Fruit fly (Drosophila melanogaster): Measurements from ENCODE around the gene Qsox3.

Gene Qsox3

DNA sequence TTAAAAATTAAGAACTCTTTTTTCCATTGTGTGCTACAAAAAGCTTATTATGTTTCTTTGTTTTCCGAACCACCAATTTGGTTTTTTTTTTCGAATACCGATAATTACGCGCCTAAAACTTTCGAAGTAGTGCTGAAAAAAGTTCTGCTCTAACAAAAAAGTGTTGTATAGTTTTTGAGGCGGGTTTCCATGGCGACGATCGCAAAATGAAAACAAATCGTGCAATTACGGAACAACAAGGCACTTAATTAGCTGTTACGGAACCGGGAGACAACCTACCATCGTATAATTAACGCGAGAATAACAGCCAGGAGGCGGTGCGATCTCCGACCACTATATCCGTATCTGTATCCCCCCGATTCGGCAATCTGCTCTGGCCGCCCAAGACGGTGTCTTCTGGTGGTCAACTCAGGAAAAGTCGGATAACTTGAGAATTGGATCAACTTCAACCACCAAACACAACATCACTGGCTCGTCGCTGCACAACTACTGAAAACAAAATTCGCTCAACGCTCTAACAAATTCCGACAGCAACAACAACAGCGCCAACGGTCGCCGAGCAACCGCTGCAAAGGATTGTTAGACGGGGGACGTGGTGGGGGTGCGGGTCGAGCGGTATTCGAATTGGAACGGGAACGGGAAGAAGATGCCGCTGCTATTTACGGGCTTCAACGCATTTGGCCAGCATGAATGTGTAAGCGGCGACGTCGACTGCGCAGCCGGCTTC is 24.6 kb upstream of the Qsox3 start, which contains the start of the genes CG6678 and dnd:
TSS of gene CG6678 (plus strand) at position 169 of the 727 bp plus-strand sequence.
TSS of gene dnd (minus strand) at position 495 of the 727 bp plus-strand sequence.
- TF ChIP-seq ey (GFP tag; optimal IDR thresholded peaks at IDR 0.05), result no peak
- peak; percentile 80 for TF ChIP-seq Vsx2 (GFP tag; optimal IDR thresholded peaks at IDR 0.05; ENCODE audit: partially characterized antibody)
- peak; percentile 24 for TF ChIP-seq Hnf4 (GFP tag; optimal IDR thresholded peaks at IDR 0.05)

DNA sequence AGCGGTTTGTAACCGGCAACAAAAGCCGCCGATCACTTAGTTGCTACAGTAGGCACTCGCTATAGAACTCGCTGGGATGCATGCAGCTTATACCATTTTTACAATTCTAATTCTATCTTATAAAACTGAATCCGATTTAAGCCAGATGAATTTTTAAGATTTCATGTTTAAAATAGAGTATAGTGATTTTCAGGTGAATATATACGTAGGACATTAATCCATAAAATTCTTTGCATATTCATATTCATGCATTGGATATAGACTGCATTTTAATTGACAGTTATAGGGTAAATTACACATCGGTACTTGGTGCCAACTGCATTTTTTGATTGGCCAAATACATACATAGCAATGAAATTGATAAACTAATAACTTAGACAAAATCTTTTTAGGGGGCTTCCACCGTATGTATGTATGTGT is 24.0 kb upstream of the Qsox3 start:
- TF ChIP-seq ey (GFP tag; optimal IDR thresholded peaks at IDR 0.05) (peak; percentile 33), rgr (GFP tag; optimal IDR thresholded peaks at IDR 0.05) (peak; percentile 16), Hnf4 (GFP tag; optimal IDR thresholded peaks at IDR 0.05) (peak; percentile 19), Myc (optimal IDR thresholded peaks at IDR 0.05) (no peak), woc (GFP tag; optimal IDR thresholded peaks at IDR 0.05) (peak; percentile 40), foxo (GFP tag; optimal IDR thresholded peaks at IDR 0.05) (peak in 1 of 2 experiments; percentile 53), sv (GFP tag; optimal IDR thresholded peaks at IDR 0.05) (no peak), fru (GFP tag; optimal IDR thresholded peaks at IDR 0.05) (peak; percentile 56), HLH106 (tag; optimal IDR thresholded peaks at IDR 0.05) (peak; percentile 37)

dm6 chr3R:21888696-21889602 is 22.7 kb upstream of the Qsox3 start, which contains the start of gene CG43844:
Gene CG43844, plus strand, starts transcription at chr3R:21889539.
- TF ChIP-seq Myc (optimal IDR thresholded peaks at IDR 0.05) (peak; percentile 30), fru (GFP tag; optimal IDR thresholded peaks at IDR 0.05) (peak; percentile 45), foxo (GFP tag; optimal IDR thresholded peaks at IDR 0.05) (peak in 1 of 2 experiments; percentile 35), rgr (GFP tag; optimal IDR thresholded peaks at IDR 0.05) (no peak), ey (GFP tag; optimal IDR thresholded peaks at IDR 0.05) (peak; percentile 6), h (GFP tag; optimal IDR thresholded peaks at IDR 0.05) (peak; percentile 0)

DNA sequence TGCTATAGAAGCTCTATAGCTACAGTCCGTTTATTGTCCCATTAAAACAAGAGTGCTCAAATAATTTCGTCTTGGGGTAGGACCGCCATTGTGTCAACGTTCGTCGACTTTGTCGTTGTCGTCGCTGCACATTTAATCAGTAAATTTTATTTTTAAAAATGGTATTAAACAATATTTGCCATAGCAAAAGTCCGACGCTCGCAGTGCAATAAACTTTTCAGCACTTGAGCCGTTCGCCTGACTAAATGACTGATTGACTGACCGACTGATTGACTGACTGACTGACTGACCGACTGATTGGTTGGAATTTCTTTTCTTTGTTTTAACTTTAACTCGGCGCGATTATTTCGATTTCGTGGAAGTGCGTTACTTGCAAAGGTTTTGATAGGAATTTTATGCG is 21.7 kb upstream of the Qsox3 start:
- TF ChIP-seq CG32264 (GFP tag; optimal IDR thresholded peaks at IDR 0.05) (no peak), h (GFP tag; optimal IDR thresholded peaks at IDR 0.05) (peak; percentile 23), fru (GFP tag; optimal IDR thresholded peaks at IDR 0.05) (peak; percentile 10), Rel (GFP tag; optimal IDR thresholded peaks at IDR 0.05) (no peak), Rel (tag; optimal IDR thresholded peaks at IDR 0.05) (peak; percentile 30), jim (GFP tag; optimal IDR thresholded peaks at IDR 0.05) (no peak), Abd-B (GFP tag; optimal IDR thresholded peaks at IDR 0.05) (no peak), sv (GFP tag; optimal IDR thresholded peaks at IDR 0.05) (no peak), OdsH (GFP tag; optimal IDR thresholded peaks at IDR 0.05) (no peak), Myc (optimal IDR thresholded peaks at IDR 0.05) (no peak), CrebA (GFP tag; optimal IDR thresholded peaks at IDR 0.05; ENCODE audit: borderline replicate concordance) (no peak), dmrt93B (GFP tag; optimal IDR thresholded peaks at IDR 0.05) (no peak)

DNA sequence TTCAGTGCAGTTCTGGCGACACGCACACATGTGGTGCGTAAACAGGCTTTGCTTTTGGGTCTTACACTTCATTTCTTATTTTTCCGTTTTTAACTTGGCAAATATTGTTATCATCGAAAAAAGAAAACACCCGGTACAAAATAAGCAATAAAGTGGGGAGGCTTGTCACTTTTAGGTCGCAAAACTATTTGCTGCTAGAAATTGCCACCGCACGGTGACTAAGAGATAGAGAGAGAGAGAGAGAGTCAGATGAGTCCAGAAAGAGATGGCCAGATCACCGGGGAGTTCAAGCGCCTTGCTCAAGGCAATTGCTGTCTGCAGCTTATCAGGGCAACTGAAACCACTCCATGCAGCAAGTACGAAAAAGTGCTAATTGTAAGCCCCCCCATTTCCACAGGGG is 20.9 kb upstream of the Qsox3 start:
- no peak for TF ChIP-seq Sp1 (GFP tag; optimal IDR thresholded peaks at IDR 0.05)
- TF ChIP-seq Jra (GFP tag; optimal IDR thresholded peaks at IDR 0.05), result no peak
- no peak for TF ChIP-seq Abd-B (GFP tag; optimal IDR thresholded peaks at IDR 0.05)
- TF ChIP-seq CrebA (GFP tag; optimal IDR thresholded peaks at IDR 0.05; ENCODE audit: borderline replicate concordance), result no peak
- TF ChIP-seq Rel (GFP tag; optimal IDR thresholded peaks at IDR 0.05), result no peak
- TF ChIP-seq Rel (tag; optimal IDR thresholded peaks at IDR 0.05), result peak; percentile 5
- no peak for TF ChIP-seq N (GFP tag; optimal IDR thresholded peaks at IDR 0.05)

DNA sequence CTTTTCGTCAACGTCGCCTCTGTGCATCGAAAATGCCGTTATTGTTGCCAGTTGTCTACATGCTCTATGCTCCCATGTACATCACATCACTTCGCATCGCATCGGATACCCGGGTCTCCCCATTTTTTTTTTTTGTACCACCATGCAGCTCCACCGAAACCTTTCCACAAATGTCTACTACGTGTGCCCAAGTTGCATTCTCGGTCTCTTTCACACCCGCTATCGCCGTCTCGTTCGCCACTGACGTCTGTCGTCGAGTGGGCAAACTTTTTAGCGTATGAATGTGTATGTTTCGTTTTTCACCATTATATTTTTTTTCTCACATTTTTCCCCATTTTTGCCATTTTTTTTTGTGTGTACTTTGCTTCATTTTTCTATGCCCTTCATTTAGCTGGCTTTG is 19.2 kb upstream of the Qsox3 start:
- TF ChIP-seq Sp1 (GFP tag; optimal IDR thresholded peaks at IDR 0.05) (peak; percentile 19), usp (GFP tag; optimal IDR thresholded peaks at IDR 0.05) (no peak), fru (GFP tag; optimal IDR thresholded peaks at IDR 0.05) (no peak), dsf (GFP tag; optimal IDR thresholded peaks at IDR 0.05; ENCODE audit: borderline replicate concordance) (no peak)

DNA sequence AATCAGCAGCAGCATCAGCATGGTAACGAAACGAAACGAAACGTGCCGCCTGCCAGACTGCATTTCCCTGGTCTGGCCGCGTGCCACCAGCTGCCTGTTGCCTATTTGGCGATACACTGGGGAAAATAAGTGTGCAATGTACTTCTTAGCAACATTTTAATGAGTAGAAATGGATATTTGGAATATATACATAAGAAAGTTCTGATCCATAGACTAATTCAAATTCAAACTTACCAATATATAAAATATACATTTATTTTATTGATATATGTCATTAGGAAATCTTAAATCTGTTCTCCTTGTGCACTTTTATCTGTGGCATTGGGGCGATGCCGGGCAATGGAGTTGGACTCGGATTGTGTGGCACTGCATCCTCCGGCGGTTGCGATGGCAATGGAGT is 17.7 kb upstream of the Qsox3 start:
- TF ChIP-seq rgr (GFP tag; optimal IDR thresholded peaks at IDR 0.05) (no peak), br (GFP tag; optimal IDR thresholded peaks at IDR 0.05) (no peak), brk (GFP tag; optimal IDR thresholded peaks at IDR 0.05) (no peak), CG32264 (GFP tag; optimal IDR thresholded peaks at IDR 0.05) (no peak), CG9705 (GFP tag; optimal IDR thresholded peaks at IDR 0.05) (no peak), tai (GFP tag; optimal IDR thresholded peaks at IDR 0.05) (no peak), jim (GFP tag; optimal IDR thresholded peaks at IDR 0.05) (no peak), ey (GFP tag; optimal IDR thresholded peaks at IDR 0.05) (no peak), CrebA (GFP tag; optimal IDR thresholded peaks at IDR 0.05; ENCODE audit: borderline replicate concordance) (no peak), woc (GFP tag; optimal IDR thresholded peaks at IDR 0.05) (no peak), dl (GFP tag; optimal IDR thresholded peaks at IDR 0.05; ENCODE audit: insufficient read depth in 1 of 2, partially characterized antibody in 2 of 2) (no peak), Hr78 (GFP tag; optimal IDR thresholded peaks at IDR 0.05) (no peak), HLH106 (tag; optimal IDR thresholded peaks at IDR 0.05) (peak; percentile 26), h (GFP tag; optimal IDR thresholded peaks at IDR 0.05) (peak; percentile 12), GATAd (GFP tag; optimal IDR thresholded peaks at IDR 0.05) (no peak), dsf (GFP tag; optimal IDR thresholded peaks at IDR 0.05; ENCODE audit: borderline replicate concordance) (no peak), lola (GFP tag; optimal IDR thresholded peaks at IDR 0.05) (no peak), dmrt93B (GFP tag; optimal IDR thresholded peaks at IDR 0.05) (no peak), Hnf4 (GFP tag; optimal IDR thresholded peaks at IDR 0.05) (no peak), Vsx2 (GFP tag; optimal IDR thresholded peaks at IDR 0.05; ENCODE audit: partially characterized antibody) (no peak)
